Fruit fly (Drosophila melanogaster) whole organism, wandering third instar larva: ENCODE measurements around the gene CG11537.
A peak's percentile ranks its signal among the peaks of the same experiment; 100 is the strongest.

Source experiments
- CG9705 ChIP-seq: fragments of 200-800 bp; sonication (Bioruptor generic); optimal IDR thresholded peaks from 2 replicates; lab custom pipeline; 2018; ENCODE audit warnings: missing biosample characterization, mild to moderate bottlenecking, missing genetic modification characterization
- HLH106 ChIP-seq: fragments of 200-800 bp; optimal IDR thresholded peaks from 3 replicates; lab custom pipeline; 2019; ENCODE audit warnings: missing biosample characterization, mild to moderate bottlenecking, missing genetic modification characterization, moderate library complexity
- Hr78 ChIP-seq: fragments of >200 bp; optimal IDR thresholded peaks from 2 replicates; lab custom pipeline; 2017; ENCODE audit warnings: missing biosample characterization, missing genetic modification characterization
- Hr83 ChIP-seq: fragments of 200-300 bp; sonication (Bioruptor generic); optimal IDR thresholded peaks from 2 replicates; lab custom pipeline; 2016; ENCODE audit warnings: missing biosample characterization, mild to moderate bottlenecking, missing genetic modification characterization, moderate library complexity; ENCODE audit not compliant: poor library complexity, severe bottlenecking
- N ChIP-seq: fragments of >200 bp; optimal IDR thresholded peaks from 2 replicates; lab custom pipeline; 2018; ENCODE audit warnings: missing biosample characterization, missing external identifiers, missing genetic modification characterization
- OdsH ChIP-seq: fragments of 200-800 bp; sonication (Bioruptor generic); optimal IDR thresholded peaks from 2 replicates; lab custom pipeline; 2016; ENCODE audit warnings: missing biosample characterization, mild to moderate bottlenecking, missing genetic modification characterization
- dl ChIP-seq, 2 experiments: fragments of 175-275, 200-275 bp in 1 of 2; fragments of 200-275 bp in 1 of 2; sonication (Bioruptor generic); optimal IDR thresholded peaks; lab custom pipeline; 2018; ENCODE audit warnings: mild to moderate bottlenecking in 2 of 2, missing biosample characterization in 2 of 2, missing genetic modification characterization in 2 of 2, moderate library complexity in 2 of 2; ENCODE audit not compliant: partially characterized antibody in 2 of 2, insufficient read depth in 1 of 2
- ey ChIP-seq: fragments of 200-800 bp; sonication (Bioruptor generic); optimal IDR thresholded peaks from 2 replicates; lab custom pipeline; 2016; ENCODE audit warnings: missing biosample characterization, missing genetic modification characterization
- h ChIP-seq: fragments of 200-800 bp; sonication (Bioruptor generic); optimal IDR thresholded peaks from 3 replicates; lab custom pipeline; 2016; ENCODE audit warnings: missing biosample characterization, mild to moderate bottlenecking, missing genetic modification characterization
- pan ChIP-seq: fragments of >200 bp; optimal IDR thresholded peaks from 2 replicates; lab custom pipeline; 2017
- psq ChIP-seq: fragments of 200-800 bp; sonication (Bioruptor generic); optimal IDR thresholded peaks from 3 replicates; lab custom pipeline; 2017; ENCODE audit warnings: missing biosample characterization, mild to moderate bottlenecking, missing genetic modification characterization, moderate library complexity
- rgr ChIP-seq: fragments of 200-800 bp; sonication (Bioruptor generic); optimal IDR thresholded peaks from 3 replicates; lab custom pipeline; 2016; ENCODE audit warnings: missing biosample characterization, mild to moderate bottlenecking, missing genetic modification characterization
- sv ChIP-seq: fragments of 200-800 bp; sonication (Bioruptor generic); optimal IDR thresholded peaks from 3 replicates; lab custom pipeline; 2016; ENCODE audit warnings: missing biosample characterization, missing genetic modification characterization

- TF ChIP-seq psq (GFP tag; lab: Kevin White, UChicago) (peak; percentile 0), pan (lab: Kevin White, UChicago) (no peak), rgr (GFP tag; lab: Kevin White, UChicago) (peak; percentile 29), ey (GFP tag; lab: Kevin White, UChicago) (no peak), sv (GFP tag; lab: Kevin White, UChicago) (no peak), Hr78 (GFP tag; lab: Kevin White, UChicago) (no peak), Hr83 (GFP tag; lab: Kevin White, UChicago) (no peak), N (GFP tag; lab: Kevin White, UChicago) (no peak), CG9705 (GFP tag; lab: Kevin White, UChicago) (no peak), h (no peak), OdsH (GFP tag; lab: Kevin White, UChicago) (no peak), HLH106 (tag; lab: Kevin White, UChicago) (peak; percentile 22), dl (GFP tag; optimal IDR thresholded peaks at IDR 0.05; lab: Kevin White, UChicago; ENCODE audit: insufficient read depth in 1 of 2, partially characterized antibody in 2 of 2) (no peak)
Observed at dm6 chr3L:3143383-3143962, at the start of gene CG11537, which contains the start of gene Alg2.
